ENCODE assay signal across 5 worm cellular contexts in the genomic region with DNA sequence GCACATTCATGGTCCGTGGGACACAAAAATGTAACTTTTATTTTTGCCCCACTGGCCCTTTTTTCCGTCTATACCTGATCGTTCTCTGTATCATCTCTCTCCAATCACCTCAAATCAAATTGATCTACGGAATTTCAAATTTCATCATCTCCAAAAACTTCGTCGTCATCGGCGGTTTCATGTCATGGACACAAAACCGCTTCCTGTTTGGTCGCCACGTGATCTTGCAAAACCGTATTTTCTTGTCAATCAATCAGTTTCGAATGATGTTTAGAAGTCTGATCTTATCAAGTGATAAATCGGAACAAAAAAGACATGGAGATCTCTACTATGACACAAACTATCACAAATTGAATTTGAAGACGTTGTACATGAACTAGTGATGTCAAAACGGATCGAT.
TF ChIP-seq lines count a peak whose summit lies in the region.

No protein-coding gene starts in this region.

TF ChIP-seq in whole organism, L1 larva, 84 proteins besides CTCF, POLR2A, EP300 and RAD21 (continues in another document):
- TF ChIP-seq mef-2 (tag; optimal IDR thresholded peaks at IDR 0.05; lab: Kevin White, UChicago) (no peak), nhr-76 (tag; optimal IDR thresholded peaks at IDR 0.05; lab: Kevin White, UChicago) (no peak), xbp-1 (tag; optimal IDR thresholded peaks at IDR 0.05; lab: Kevin White, UChicago) (no peak), lin-14 (GFP tag; optimal IDR thresholded peaks at IDR 0.05; lab: Kevin White, UChicago) (peak; percentile 87), nhr-19 (GFP tag; conservative IDR thresholded peaks at IDR 0.05; lab: Robert Waterston, UW) (peak; percentile 84), ceh-63 (GFP tag; optimal IDR thresholded peaks at IDR 0.05; lab: Kevin White, UChicago) (no peak), lir-3 (tag; optimal IDR thresholded peaks at IDR 0.05; lab: Kevin White, UChicago; ENCODE audit: poor library complexity) (no peak), tbx-2 (tag; optimal IDR thresholded peaks at IDR 0.05; lab: Kevin White, UChicago) (peak; percentile 83), zag-1 (tag; optimal IDR thresholded peaks at IDR 0.05; lab: Kevin White, UChicago) (no peak), C34B4.2 (tag; optimal IDR thresholded peaks at IDR 0.05; lab: Kevin White, UChicago) (no peak), nhr-47 (tag; optimal IDR thresholded peaks at IDR 0.05; lab: Kevin White, UChicago) (peak; percentile 66), sup-37 (GFP tag; optimal IDR thresholded peaks at IDR 0.05; lab: Kevin White, UChicago) (no peak), nhr-11 (tag; optimal IDR thresholded peaks at IDR 0.05; lab: Kevin White, UChicago) (no peak), elt-3 (tag; optimal IDR thresholded peaks at IDR 0.05; lab: Kevin White, UChicago) (peak; percentile 68 to 97 (median 94)), snu-23 (GFP tag; optimal IDR thresholded peaks at IDR 0.05; lab: Kevin White, UChicago) (peak; percentile 62), dpl-1 (GFP tag; optimal IDR thresholded peaks at IDR 0.05; lab: Kevin White, UChicago) (peak in 1 of 3 experiments; percentile 33), lin-35 (GFP tag; optimal IDR thresholded peaks at IDR 0.05; lab: Kevin White, UChicago) (peak in 1 of 2 experiments; percentile 74)

TF ChIP-seq in whole organism, L2 larva, 48 proteins besides CTCF, POLR2A, EP300 and RAD21:
- TF ChIP-seq blmp-1 (tag; optimal IDR thresholded peaks at IDR 0.05; lab: Kevin White, UChicago; ENCODE audit: insufficient read depth) (peak; percentile 57), nhr-129 (tag; optimal IDR thresholded peaks at IDR 0.05; lab: Kevin White, UChicago) (peak; percentile 64), mdl-1 (tag; optimal IDR thresholded peaks at IDR 0.05; lab: Kevin White, UChicago) (peak; percentile 52 to 79), fos-1 (tag; optimal IDR thresholded peaks at IDR 0.05; lab: Kevin White, UChicago) (peak; percentile 31), unc-39 (tag; optimal IDR thresholded peaks at IDR 0.05; lab: Kevin White, UChicago) (no peak), sma-3 (GFP tag; optimal IDR thresholded peaks at IDR 0.05; lab: Kevin White, UChicago) (peak; percentile 93), nhr-25 (tag; optimal IDR thresholded peaks at IDR 0.05; lab: Kevin White, UChicago) (peak; percentile 91), egl-27 (tag; optimal IDR thresholded peaks at IDR 0.05; lab: Kevin White, UChicago) (peak; percentile 68), mbf-1 (tag; optimal IDR thresholded peaks at IDR 0.05; lab: Kevin White, UChicago) (no peak), sma-9 (GFP tag; optimal IDR thresholded peaks at IDR 0.05; lab: Kevin White, UChicago) (peak; percentile 98), sma-9 (tag; optimal IDR thresholded peaks at IDR 0.05; lab: Kevin White, UChicago) (no peak), crh-2 (tag; optimal IDR thresholded peaks at IDR 0.05; lab: Kevin White, UChicago) (peak; percentile 27), nhr-21 (tag; optimal IDR thresholded peaks at IDR 0.05; lab: Kevin White, UChicago) (peak; percentile 95), gmeb-1 (tag; optimal IDR thresholded peaks at IDR 0.05; lab: Kevin White, UChicago) (peak; percentile 51), sem-4 (tag; optimal IDR thresholded peaks at IDR 0.05; lab: Kevin White, UChicago) (no peak), ztf-4 (tag; optimal IDR thresholded peaks at IDR 0.05; lab: Kevin White, UChicago) (no peak)

TF ChIP-seq in whole organism, L3 larva, 47 proteins besides CTCF, POLR2A, EP300 and RAD21 (continues in another document):
- TF ChIP-seq nfya-1 (tag; optimal IDR thresholded peaks at IDR 0.05; lab: Kevin White, UChicago; ENCODE audit: insufficient read depth) (no peak), nhr-237 (tag; optimal IDR thresholded peaks at IDR 0.05; lab: Kevin White, UChicago) (no peak), nhr-25 (tag; optimal IDR thresholded peaks at IDR 0.05; lab: Kevin White, UChicago) (peak; percentile 86), mml-1 (tag; optimal IDR thresholded peaks at IDR 0.05; lab: Kevin White, UChicago) (no peak), lsy-12 (tag; optimal IDR thresholded peaks at IDR 0.05; lab: Kevin White, UChicago) (no peak), nhr-77 (tag; optimal IDR thresholded peaks at IDR 0.05; lab: Kevin White, UChicago) (no peak), pha-4 (tag; optimal IDR thresholded peaks at IDR 0.05; lab: Kevin White, UChicago) (no peak), skn-1 (tag; optimal IDR thresholded peaks at IDR 0.05; lab: Kevin White, UChicago) (no peak), elt-2 (tag; optimal IDR thresholded peaks at IDR 0.05; lab: Kevin White, UChicago) (no peak), nhr-28 (tag; optimal IDR thresholded peaks at IDR 0.05; lab: Kevin White, UChicago) (no peak), pqm-1 (tag; optimal IDR thresholded peaks at IDR 0.05; lab: Kevin White, UChicago) (no peak), mdl-1 (tag; optimal IDR thresholded peaks at IDR 0.05; lab: Kevin White, UChicago) (peak; percentile 47), elt-1 (tag; optimal IDR thresholded peaks at IDR 0.05; lab: Kevin White, UChicago) (no peak), ama-1 (optimal IDR thresholded peaks at IDR 0.05; lab: Kevin White, UChicago) (no peak), eor-1 (tag; optimal IDR thresholded peaks at IDR 0.05; lab: Kevin White, UChicago) (no peak), fkh-2 (tag; optimal IDR thresholded peaks at IDR 0.05; lab: Kevin White, UChicago) (no peak), egl-27 (tag; optimal IDR thresholded peaks at IDR 0.05; lab: Kevin White, UChicago) (peak; percentile 56), zag-1 (tag; optimal IDR thresholded peaks at IDR 0.05; lab: Kevin White, UChicago) (no peak), fos-1 (tag; optimal IDR thresholded peaks at IDR 0.05; lab: Kevin White, UChicago) (no peak), fkh-10 (GFP tag; optimal IDR thresholded peaks at IDR 0.05; lab: Kevin White, UChicago) (no peak), ceh-82 (tag; optimal IDR thresholded peaks at IDR 0.05; lab: Kevin White, UChicago) (no peak)

TF ChIP-seq in whole organism, L4 larva, 104 proteins besides CTCF, POLR2A, EP300 and RAD21 (continues in another document):
- TF ChIP-seq Y48G9A.11 (GFP tag; IDR thresholded peaks at IDR 0.05; lab: Robert Waterston, UW) (no peak), cey-2 (tag; optimal IDR thresholded peaks at IDR 0.05; lab: Kevin White, UChicago; ENCODE audit: borderline replicate concordance, insufficient read depth) (peak; percentile 79), mdl-1 (tag; optimal IDR thresholded peaks at IDR 0.05; lab: Kevin White, UChicago) (peak; percentile 35 to 85), hlh-11 (tag; optimal IDR thresholded peaks at IDR 0.05; lab: Kevin White, UChicago) (peak; percentile 76), nhr-10 (tag; optimal IDR thresholded peaks at IDR 0.05; lab: Kevin White, UChicago) (peak; percentile 10), hlh-30 (tag; optimal IDR thresholded peaks at IDR 0.05; lab: Kevin White, UChicago; ENCODE audit: insufficient read depth) (peak; percentile 54), lin-1 (GFP tag; IDR thresholded peaks at IDR 0.05; lab: Robert Waterston, UW) (no peak), ZK337.2 (GFP tag; IDR thresholded peaks at IDR 0.05; lab: Robert Waterston, UW) (no peak), daf-8 (GFP tag; IDR thresholded peaks at IDR 0.05; lab: Robert Waterston, UW) (no peak), dmd-6 (GFP tag; IDR thresholded peaks at IDR 0.05; lab: Robert Waterston, UW) (peak; percentile 70), F49E8.2 (tag; optimal IDR thresholded peaks at IDR 0.05; lab: Kevin White, UChicago; ENCODE audit: borderline replicate concordance) (no peak), R02D3.7 (tag; optimal IDR thresholded peaks at IDR 0.05; lab: Kevin White, UChicago) (no peak), T26A8.4 (GFP tag; IDR thresholded peaks at IDR 0.05; lab: Robert Waterston, UW) (no peak), daf-12 (tag; optimal IDR thresholded peaks at IDR 0.05; lab: Kevin White, UChicago) (no peak), nhr-48 (tag; optimal IDR thresholded peaks at IDR 0.05; lab: Kevin White, UChicago) (peak; percentile 70), nhr-25 (tag; optimal IDR thresholded peaks at IDR 0.05; lab: Kevin White, UChicago; ENCODE audit: borderline replicate concordance, insufficient read depth) (peak; percentile 52), ceh-20 (GFP tag; IDR thresholded peaks at IDR 0.05; lab: Robert Waterston, UW) (0 out of 2 replicates have a peak, but pooled peaks have one; percentile 19), lin-39 (tag; optimal IDR thresholded peaks at IDR 0.05; lab: Kevin White, UChicago) (no peak), spr-1 (tag; optimal IDR thresholded peaks at IDR 0.05; lab: Kevin White, UChicago) (no peak)

TF ChIP-seq in whole organism, young adult, 124 proteins besides CTCF, POLR2A, EP300 and RAD21:
- TF ChIP-seq mcd-1 (GFP tag; IDR thresholded peaks at IDR 0.05; lab: Robert Waterston, UW) (no peak), nhr-80 (tag; optimal IDR thresholded peaks at IDR 0.05; lab: Kevin White, UChicago) (no peak), F22D6.2 (tag; optimal IDR thresholded peaks at IDR 0.05; lab: Kevin White, UChicago) (no peak), Y53F4B.3 (GFP tag; IDR thresholded peaks at IDR 0.05; lab: Robert Waterston, UW) (no peak), K11D2.4 (GFP tag; IDR thresholded peaks at IDR 0.05; lab: Robert Waterston, UW) (no peak), B0261.1 (tag; optimal IDR thresholded peaks at IDR 0.05; lab: Kevin White, UChicago) (no peak), attf-3 (GFP tag; conservative IDR thresholded peaks at IDR 0.05; lab: Robert Waterston, UW) (no peak), ztf-26 (tag; optimal IDR thresholded peaks at IDR 0.05; lab: Kevin White, UChicago) (peak; percentile 8), lin-40 (tag; optimal IDR thresholded peaks at IDR 0.05; lab: Kevin White, UChicago) (peak; percentile 37), F37B4.10 (GFP tag; IDR thresholded peaks at IDR 0.05; lab: Robert Waterston, UW) (no peak), B0035.1 (tag; optimal IDR thresholded peaks at IDR 0.05; lab: Kevin White, UChicago) (no peak), ZK185.1 (tag; optimal IDR thresholded peaks at IDR 0.05; lab: Kevin White, UChicago; ENCODE audit: poor library complexity, severe bottlenecking) (no peak)
